Worm (Caenorhabditis elegans) whole organism, L4/young adult: ENCODE results near the gene blos-1.
"Not testable (repeated sequence)": the region's sequence is repeated elsewhere in the genome, so short reads cannot be mapped to it uniquely, and the experiment has no call there.

Source experiments
- W03F9.2 ChIP-seq: fragments of 150-350 bp; optimal IDR thresholded peaks from 2 replicates; lab custom pipeline; 2014; ENCODE audit warnings: missing biosample characterization, missing genetic modification characterization
- dao-5 ChIP-seq: sonication (generic microtip); optimal IDR thresholded peaks from 2 replicates; lab custom pipeline; 2016; ENCODE audit warnings: missing genotype, missing genetic modification characterization, moderate library complexity, missing compliant biosample characterization
- him-1 ChIP-seq: sonication (generic microtip); optimal IDR thresholded peaks from 2 replicates; lab custom pipeline; 2016; ENCODE audit warnings: missing genotype, missing genetic modification reagents, missing genetic modification characterization, missing compliant biosample characterization

Gene blos-1

ce11 chrIII:10231641-10232040 lies 19.9 kb upstream of the blos-1 start:
- no peak for TF ChIP-seq dao-5 (tag; lab: Kevin White, UChicago)
- TF ChIP-seq W03F9.2 (tag; lab: Kevin White, UChicago): no peak
- no peak for TF ChIP-seq him-1 (tag; lab: Kevin White, UChicago)

ce11 chrIII:10221860-10222259 lies 10.1 kb upstream of the blos-1 start, which contains the start of gene Y70G10A.4:
TSS of gene Y70G10A.4 (plus strand) at chrIII:10222160.
- not testable (repeated sequence) for TF ChIP-seq him-1, dao-5, W03F9.2 (tag; lab: Kevin White, UChicago)

ce11 chrIII:10218587-10218986 lies 6.8 kb upstream of the blos-1 start, which contains the start of the genes rde-4 and cox-14:
TSS of gene rde-4 (minus strand) at chrIII:10218646.
TSS of gene cox-14 (plus strand) at chrIII:10218942.
- TF ChIP-seq W03F9.2 (tag; lab: Kevin White, UChicago): peak; percentile 82
- no peak for TF ChIP-seq him-1 (tag; lab: Kevin White, UChicago)

ce11 chrIII:10216585-10217278 lies 5.0 kb upstream of the blos-1 start, which contains the start of gene cts-1:
TSS of gene cts-1 (minus strand) at chrIII:10216635.
- TF ChIP-seq W03F9.2 (tag; lab: Kevin White, UChicago) (peak; percentile 57), him-1 (tag; lab: Kevin White, UChicago) (no peak)

ce11 chrIII:10215882-10216281 lies 4.1 kb upstream of the blos-1 start:
- TF ChIP-seq dao-5 (tag; lab: Kevin White, UChicago) (no peak), him-1 (tag; lab: Kevin White, UChicago) (no peak), W03F9.2 (tag; lab: Kevin White, UChicago) (no peak)

DNA sequence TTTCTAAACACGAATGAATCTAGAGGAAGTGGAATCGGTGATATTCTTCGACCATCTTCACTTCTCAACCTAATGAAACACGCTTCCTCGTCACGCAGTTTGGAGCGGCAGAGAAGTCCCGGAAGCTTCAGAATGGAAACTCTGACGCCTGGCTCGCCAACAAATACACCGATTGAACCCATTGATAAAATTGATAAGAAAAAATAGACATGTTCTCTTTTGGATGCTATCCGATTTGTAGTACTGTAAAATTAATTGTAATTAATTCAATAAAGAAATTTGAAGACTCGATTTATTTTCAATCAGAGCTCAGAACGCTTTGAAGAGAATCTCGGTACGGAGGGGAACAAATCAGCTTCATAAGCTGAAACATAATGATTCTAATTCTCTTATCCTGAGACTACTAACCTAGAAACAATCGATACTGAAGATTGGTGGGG lies 2.8 kb upstream of the blos-1 start:
- TF ChIP-seq W03F9.2 (tag; lab: Kevin White, UChicago): no peak
- TF ChIP-seq dao-5 (tag; lab: Kevin White, UChicago): peak; percentile 58

DNA sequence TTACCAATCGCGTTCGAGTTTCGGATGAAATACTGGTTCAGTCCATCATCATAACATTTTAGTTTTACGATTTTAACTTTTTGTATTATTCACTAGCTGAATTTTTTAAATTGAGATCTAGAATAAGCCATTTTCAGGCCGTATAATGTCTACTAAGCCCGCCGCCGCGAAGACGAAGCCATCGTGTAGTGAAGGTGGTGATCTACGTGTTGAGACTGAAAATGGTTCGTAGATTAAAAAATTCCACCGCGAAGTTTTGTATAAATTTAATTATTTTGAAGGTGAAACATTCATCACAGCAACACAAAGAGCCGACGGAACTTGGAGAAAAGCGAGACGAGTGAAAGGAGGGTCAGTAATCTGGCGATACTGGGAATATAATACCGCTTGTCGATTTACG lies 2.0 kb downstream of the blos-1 start, which contains the start of gene T20G5.9:
T20G5.9 (plus strand) TSS at position 138 of the 400 bp plus-strand sequence.
- no peak for TF ChIP-seq W03F9.2 (tag; lab: Kevin White, UChicago)
- TF ChIP-seq dao-5 (tag; lab: Kevin White, UChicago): no peak
- no peak for TF ChIP-seq him-1 (tag; lab: Kevin White, UChicago)

DNA sequence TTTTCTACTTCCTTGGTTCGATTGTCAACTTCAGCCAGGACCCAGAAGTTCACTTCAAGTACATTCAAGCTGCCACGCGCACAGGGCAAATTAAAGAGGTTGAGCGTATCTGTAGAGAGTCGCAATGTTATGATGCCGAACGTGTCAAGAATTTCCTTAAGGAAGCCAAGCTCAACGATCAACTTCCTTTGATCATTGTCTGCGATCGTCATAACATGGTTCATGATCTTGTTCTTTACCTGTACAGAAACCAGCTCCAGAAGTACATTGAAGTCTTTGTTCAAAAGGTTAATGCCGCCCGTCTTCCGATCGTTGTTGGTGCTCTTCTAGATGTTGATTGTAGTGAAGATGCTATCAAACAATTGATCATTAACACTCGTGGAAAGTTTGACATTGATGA lies 5.4 kb downstream of the blos-1 start:
- TF ChIP-seq dao-5 (tag; lab: Kevin White, UChicago): no peak
- no peak for TF ChIP-seq him-1 (tag; lab: Kevin White, UChicago)
- TF ChIP-seq W03F9.2 (tag; lab: Kevin White, UChicago): no peak

DNA sequence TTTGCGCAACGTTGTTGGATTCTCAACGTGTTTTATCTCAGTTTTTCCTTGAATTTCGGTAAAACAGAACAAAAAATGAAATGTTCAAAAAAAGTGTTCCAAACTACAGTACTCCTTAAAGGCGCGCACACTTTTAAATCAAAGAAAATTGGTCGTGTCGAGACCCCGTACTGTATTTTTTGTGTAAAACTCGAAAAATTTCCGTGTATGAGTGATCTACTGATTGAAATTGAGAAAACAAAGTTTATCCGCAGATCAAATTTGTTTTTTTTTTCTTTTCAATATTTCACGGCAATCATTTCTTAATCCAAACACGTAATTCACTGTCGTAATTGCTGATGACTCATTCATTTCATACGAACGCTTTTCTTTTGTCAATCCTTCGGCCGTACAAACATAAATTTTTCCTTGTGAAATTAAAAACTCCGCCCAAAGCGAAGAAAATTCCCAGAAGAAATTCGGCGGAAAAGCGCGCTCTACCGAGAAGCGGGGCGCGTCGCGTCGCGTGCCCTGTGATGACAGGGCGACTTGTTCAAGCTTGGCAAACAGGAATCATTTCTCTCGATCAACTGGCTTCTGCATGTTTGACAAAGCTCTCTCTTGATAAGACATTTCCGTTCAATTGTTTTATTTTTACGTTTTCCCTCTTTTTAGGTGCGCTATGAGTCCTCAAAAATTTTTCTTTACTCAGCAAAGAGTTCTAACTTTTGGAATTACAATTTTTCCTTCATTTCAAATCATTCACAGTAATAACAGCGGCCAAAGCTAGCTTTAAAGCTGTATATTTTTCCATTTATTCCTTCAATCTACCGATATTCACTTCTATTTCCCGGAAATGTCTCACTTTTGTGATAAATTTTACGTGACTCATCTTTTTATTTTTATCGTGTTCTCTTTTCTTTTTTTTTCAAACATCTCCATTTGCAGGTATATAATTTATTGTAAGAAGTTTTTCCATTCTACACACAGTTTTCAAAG lies 8.6 kb downstream of the blos-1 start, which contains the start of gene chc-1:
chc-1 (plus strand) TSS at position 928 of the 978 bp plus-strand sequence.
- TF ChIP-seq dao-5 (tag; lab: Kevin White, UChicago): no peak
- no peak for TF ChIP-seq him-1 (tag; lab: Kevin White, UChicago)
- no peak for TF ChIP-seq W03F9.2 (tag; lab: Kevin White, UChicago)

- TF ChIP-seq him-1 (tag; lab: Kevin White, UChicago): no peak
- TF ChIP-seq dao-5 (tag; lab: Kevin White, UChicago): no peak
- TF ChIP-seq W03F9.2 (tag; lab: Kevin White, UChicago): no peak
Observed at ce11 chrIII:10202391-10202790, 9.4 kb downstream of the blos-1 start.

DNA sequence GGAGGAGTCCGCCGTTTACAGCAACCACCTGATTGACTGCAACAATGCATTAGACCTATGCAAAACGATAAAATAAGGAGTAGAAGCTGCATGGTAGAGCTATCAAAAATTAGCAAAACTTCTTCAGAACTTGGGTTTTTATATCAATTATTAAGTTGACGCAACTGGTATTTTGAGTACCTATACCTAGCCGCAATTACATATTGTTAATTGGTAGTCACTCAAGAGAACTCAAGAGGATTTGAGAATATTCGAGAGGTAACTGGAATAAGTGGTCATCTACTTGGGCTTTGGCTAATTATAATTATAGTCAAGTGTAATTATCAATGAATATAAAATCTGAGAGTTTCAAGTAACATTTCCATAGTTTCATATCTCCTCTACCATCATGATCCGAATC lies 10.5 kb downstream of the blos-1 start, which contains the start of the genes T20G5.13 and T20G5.12:
T20G5.13 (minus strand) TSS at position 101 of the 400 bp plus-strand sequence.
T20G5.12 (plus strand) TSS at position 370 of the 400 bp plus-strand sequence.
- TF ChIP-seq him-1 (tag; lab: Kevin White, UChicago) (no peak), dao-5 (tag; lab: Kevin White, UChicago) (no peak), W03F9.2 (tag; lab: Kevin White, UChicago) (no peak)

- TF ChIP-seq W03F9.2 (tag; lab: Kevin White, UChicago) (no peak), him-1 (tag; lab: Kevin White, UChicago) (no peak), dao-5 (tag; lab: Kevin White, UChicago) (no peak)
Observed at ce11 chrIII:10199052-10199451, 12.7 kb downstream of the blos-1 start, which contains the start of gene T20G5.8. TSS of gene T20G5.8 (plus strand) at chrIII:10199352.
